Fruit fly (Drosophila melanogaster) S2 (cell line): ENCODE measurements around the gene CG9377.

Experiments used
- CG8478 ChIP-seq: fragments of >200 bp; optimal IDR thresholded peaks from 2 replicates; lab custom pipeline; 2018
- CTCF ChIP-seq, 2 experiments: fragments of >200 bp; optimal IDR thresholded peaks; 2 replicates each; lab custom pipeline; 2018

DNA sequence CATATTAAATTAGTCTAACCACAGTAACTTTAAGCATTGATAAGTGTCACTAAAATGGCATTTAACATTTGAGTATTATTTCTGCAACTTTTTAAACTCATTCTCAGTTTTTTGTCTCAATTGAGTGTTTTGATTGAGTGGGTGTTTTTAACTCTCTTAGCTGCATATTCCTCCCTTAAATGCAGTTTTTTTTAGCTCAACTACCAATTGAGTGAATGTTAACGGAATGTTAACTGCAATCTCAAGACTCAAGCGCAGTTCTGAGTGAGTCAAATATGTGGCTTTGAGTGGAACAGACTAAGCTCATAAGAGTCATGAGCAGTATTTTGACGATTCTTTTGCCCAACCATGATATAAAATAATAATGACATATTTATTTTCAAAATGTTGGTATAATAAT is 1.6 kb upstream of the CG9377 start:
- no peak for TF ChIP-seq CG8478 (lab: Kevin White, UChicago)
- no peak for TF ChIP-seq CTCF (optimal IDR thresholded peaks at IDR 0.05; lab: Kevin White, UChicago)
